Worm (Caenorhabditis elegans): ENCODE results near the gene tbc-6.

Gene tbc-6

DNA sequence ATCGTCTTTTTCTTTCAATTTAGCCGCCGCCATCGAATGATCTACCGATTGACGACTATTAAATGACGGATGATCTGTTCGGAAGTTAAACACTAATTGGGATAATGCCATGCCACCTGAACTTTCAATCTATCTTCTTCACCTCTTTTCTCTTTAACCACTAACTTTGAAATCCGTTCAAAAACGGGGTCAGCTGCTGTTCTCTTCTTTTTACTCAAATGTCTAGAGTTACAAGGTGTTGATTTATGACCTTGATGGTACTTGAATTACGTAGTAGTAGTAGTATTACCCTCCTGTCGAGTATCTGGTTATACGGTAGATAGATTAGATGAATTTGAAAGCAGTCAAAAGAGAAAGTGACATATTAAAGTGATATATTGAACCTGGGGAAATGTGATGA, 26.8 kb upstream of the tbc-6 start:
- no peak for TF ChIP-seq tab-1 (GFP tag; IDR thresholded peaks at IDR 0.05)
- TF ChIP-seq cog-1 (tag; optimal IDR thresholded peaks at IDR 0.05), result no peak
- no peak for TF ChIP-seq flt-1 (GFP tag; IDR thresholded peaks at IDR 0.05)
- TF ChIP-seq ztf-29 (GFP tag; IDR thresholded peaks at IDR 0.05), result no peak
- no peak for TF ChIP-seq T22C8.4 (GFP tag; IDR thresholded peaks at IDR 0.05)
- no peak for TF ChIP-seq ztf-23 (GFP tag; IDR thresholded peaks at IDR 0.05)
- TF ChIP-seq klf-2 (GFP tag; conservative IDR thresholded peaks at IDR 0.05), result no peak
- TF ChIP-seq med-1 (GFP tag; optimal IDR thresholded peaks at IDR 0.05; ENCODE audit: insufficient read depth), result no peak
- no peak for TF ChIP-seq ref-1 (GFP tag; conservative IDR thresholded peaks at IDR 0.05)

DNA sequence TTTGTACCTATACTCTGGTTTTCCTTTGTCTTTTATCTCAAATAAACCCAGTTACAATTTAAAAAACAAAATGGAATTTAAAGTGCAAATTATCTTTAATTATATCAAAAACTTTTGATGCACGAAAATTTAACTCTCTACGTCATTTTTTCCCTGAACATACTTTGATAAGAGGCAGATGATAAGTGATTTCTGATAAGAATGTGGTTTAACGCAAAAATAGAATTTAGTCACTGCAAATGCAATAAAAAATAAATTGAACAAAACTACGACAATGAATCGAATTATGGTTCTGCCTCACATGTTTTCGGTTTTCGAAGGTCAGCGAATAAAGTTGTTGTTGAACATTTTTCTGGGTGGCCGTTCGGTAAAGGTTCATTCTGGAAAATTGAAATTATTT, 26.1 kb upstream of the tbc-6 start:
- TF ChIP-seq flt-1 (GFP tag; IDR thresholded peaks at IDR 0.05) (no peak), cog-1 (tag; optimal IDR thresholded peaks at IDR 0.05) (no peak), med-1 (GFP tag; optimal IDR thresholded peaks at IDR 0.05; ENCODE audit: insufficient read depth) (no peak), ztf-23 (GFP tag; IDR thresholded peaks at IDR 0.05) (no peak), ztf-29 (GFP tag; IDR thresholded peaks at IDR 0.05) (no peak), klf-2 (GFP tag; conservative IDR thresholded peaks at IDR 0.05) (no peak), tab-1 (GFP tag; IDR thresholded peaks at IDR 0.05) (no peak), ref-1 (GFP tag; conservative IDR thresholded peaks at IDR 0.05) (no peak), T22C8.4 (GFP tag; IDR thresholded peaks at IDR 0.05) (no peak)

DNA sequence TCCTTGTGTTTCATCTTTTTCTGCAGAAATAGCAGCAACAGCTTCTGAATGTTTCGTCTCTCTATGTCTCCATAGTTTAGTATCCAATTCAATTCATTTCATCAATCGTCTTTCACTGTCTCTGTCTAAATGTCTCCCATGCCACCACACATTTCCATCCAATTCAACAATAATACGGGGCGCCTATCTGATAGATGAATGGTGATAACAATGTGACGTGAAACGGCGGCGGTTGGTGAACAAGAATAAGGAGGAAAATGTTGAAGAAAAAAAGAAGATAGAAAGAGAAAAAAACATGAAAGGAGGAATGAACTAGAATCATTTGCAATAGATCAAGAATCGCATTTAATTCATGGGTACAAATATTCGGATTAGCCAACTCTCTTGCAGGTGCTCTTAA, 25.6 kb upstream of the tbc-6 start:
- no peak for TF ChIP-seq ztf-29 (GFP tag; IDR thresholded peaks at IDR 0.05)
- TF ChIP-seq cog-1 (tag; optimal IDR thresholded peaks at IDR 0.05), result no peak
- TF ChIP-seq med-1 (GFP tag; optimal IDR thresholded peaks at IDR 0.05; ENCODE audit: insufficient read depth), result no peak
- no peak for TF ChIP-seq tab-1 (GFP tag; IDR thresholded peaks at IDR 0.05)
- no peak for TF ChIP-seq T22C8.4 (GFP tag; IDR thresholded peaks at IDR 0.05)
- TF ChIP-seq flt-1 (GFP tag; IDR thresholded peaks at IDR 0.05), result no peak
- no peak for TF ChIP-seq klf-2 (GFP tag; conservative IDR thresholded peaks at IDR 0.05)
- TF ChIP-seq ztf-23 (GFP tag; IDR thresholded peaks at IDR 0.05), result no peak
- no peak for TF ChIP-seq ref-1 (GFP tag; conservative IDR thresholded peaks at IDR 0.05)

DNA sequence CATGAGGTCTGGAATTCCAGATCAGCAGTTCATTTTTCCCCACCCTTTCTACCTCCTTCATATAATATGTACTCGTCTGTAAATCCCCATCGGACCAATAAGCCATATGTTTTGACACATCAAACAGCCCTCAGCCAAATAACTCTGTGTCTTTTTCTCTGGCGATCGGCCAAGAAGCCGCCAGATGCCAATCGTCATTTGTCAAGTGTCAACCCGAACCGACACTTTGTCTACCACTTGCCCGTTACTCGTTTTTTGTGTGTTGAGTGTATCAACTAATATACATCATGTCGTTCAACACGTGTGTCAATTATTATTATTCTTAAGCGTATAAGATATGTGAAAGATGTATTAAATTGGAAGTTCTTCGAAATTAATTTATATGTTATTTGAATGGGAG, 24.7 kb upstream of the tbc-6 start:
- TF ChIP-seq cog-1 (tag; optimal IDR thresholded peaks at IDR 0.05) (peak; percentile 42), ref-1 (GFP tag; conservative IDR thresholded peaks at IDR 0.05) (no peak)

DNA sequence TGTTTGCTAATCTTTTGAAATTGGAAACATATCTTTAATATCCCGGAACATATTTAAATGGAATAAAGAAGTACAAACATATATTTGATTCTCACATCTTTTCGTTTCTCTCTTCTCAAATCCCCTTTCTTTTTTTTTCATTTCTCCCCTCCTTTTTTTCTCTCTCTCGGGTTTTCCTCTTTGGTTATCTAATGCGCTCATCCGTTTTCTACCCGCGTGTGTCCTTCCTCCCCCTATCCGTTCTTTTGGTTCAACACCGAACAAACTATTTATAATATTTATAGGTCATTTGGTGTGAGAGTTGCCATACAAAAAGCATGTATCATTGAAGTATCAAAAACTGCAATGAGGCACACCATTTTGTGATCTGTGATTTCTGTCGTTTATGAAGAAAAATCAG, 24.0 kb upstream of the tbc-6 start:
- no peak for TF ChIP-seq flt-1 (GFP tag; IDR thresholded peaks at IDR 0.05)
- no peak for TF ChIP-seq tab-1 (GFP tag; IDR thresholded peaks at IDR 0.05)
- no peak for TF ChIP-seq ztf-23 (GFP tag; IDR thresholded peaks at IDR 0.05)
- TF ChIP-seq ref-1 (GFP tag; conservative IDR thresholded peaks at IDR 0.05), result no peak

DNA sequence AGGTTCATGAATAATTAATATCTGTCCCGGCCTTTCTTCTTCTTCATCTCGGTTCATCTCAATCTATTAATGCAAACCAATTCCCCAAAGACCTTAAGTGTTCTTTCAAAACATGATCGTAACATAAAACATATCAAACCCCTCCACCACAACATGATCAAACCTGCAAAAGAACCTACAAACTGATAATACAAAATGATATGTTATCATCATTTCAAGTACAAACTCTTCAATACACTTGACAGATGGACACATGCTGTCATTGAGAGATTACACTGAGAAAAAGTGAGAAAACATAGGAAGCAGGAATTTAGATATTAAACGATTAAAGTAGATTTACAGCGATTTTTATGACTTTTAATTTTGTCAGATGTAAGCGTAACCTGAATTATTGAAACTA, 23.4 kb upstream of the tbc-6 start:
- TF ChIP-seq med-1 (GFP tag; optimal IDR thresholded peaks at IDR 0.05; ENCODE audit: insufficient read depth) (no peak), flt-1 (GFP tag; IDR thresholded peaks at IDR 0.05) (no peak), ztf-23 (GFP tag; IDR thresholded peaks at IDR 0.05) (no peak), ref-1 (GFP tag; conservative IDR thresholded peaks at IDR 0.05) (no peak), T22C8.4 (GFP tag; IDR thresholded peaks at IDR 0.05) (no peak), klf-2 (GFP tag; conservative IDR thresholded peaks at IDR 0.05) (no peak), cog-1 (tag; optimal IDR thresholded peaks at IDR 0.05) (no peak), ztf-29 (GFP tag; IDR thresholded peaks at IDR 0.05) (no peak), tab-1 (GFP tag; IDR thresholded peaks at IDR 0.05) (no peak)

DNA sequence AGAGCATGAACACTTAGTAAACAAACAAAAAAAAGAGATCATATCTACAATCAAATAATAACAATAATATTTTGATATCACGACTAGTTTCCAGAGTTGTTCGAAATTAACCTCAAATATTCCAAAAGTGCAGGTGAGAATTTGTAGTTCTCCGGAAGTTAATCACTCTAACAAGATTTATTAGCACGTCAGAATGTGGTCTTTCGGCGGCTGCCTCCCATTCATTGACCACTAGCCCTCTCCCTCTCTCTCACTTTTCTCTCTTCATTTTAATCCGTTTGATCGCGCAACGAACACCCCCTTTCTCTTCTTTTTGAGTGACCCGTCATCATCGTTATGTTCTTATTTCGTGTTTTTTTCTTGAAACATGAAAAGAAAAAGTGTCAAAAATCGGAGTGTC, 22.2 kb upstream of the tbc-6 start:
- TF ChIP-seq cog-1 (tag; optimal IDR thresholded peaks at IDR 0.05) (peak; percentile 77), ztf-29 (GFP tag; IDR thresholded peaks at IDR 0.05) (0 out of 2 replicates have a peak, but pooled peaks have one; percentile 44), klf-2 (GFP tag; conservative IDR thresholded peaks at IDR 0.05) (no peak), flt-1 (GFP tag; IDR thresholded peaks at IDR 0.05) (no peak)

DNA sequence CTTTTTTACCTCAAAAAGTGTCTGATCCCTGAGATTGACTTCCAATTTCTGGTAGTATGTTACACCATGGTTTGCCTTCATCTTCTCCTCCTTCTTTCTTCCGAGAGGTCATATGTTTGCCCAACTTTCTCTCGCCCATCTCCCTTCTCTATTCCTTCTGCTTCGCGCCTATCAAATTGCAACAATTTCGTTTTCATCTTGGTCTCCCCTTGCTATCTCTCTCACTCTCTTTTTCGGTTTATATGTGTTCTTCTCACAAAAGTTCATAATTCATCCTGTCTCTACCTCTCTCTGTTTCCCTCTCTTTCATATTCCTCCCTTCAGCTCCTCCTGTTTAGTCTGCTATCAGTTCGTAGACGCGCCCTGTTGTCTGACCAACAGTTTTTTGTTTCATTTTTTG, 21.2 kb upstream of the tbc-6 start:
- TF ChIP-seq klf-2 (GFP tag; conservative IDR thresholded peaks at IDR 0.05) (no peak), flt-1 (GFP tag; IDR thresholded peaks at IDR 0.05) (no peak), T22C8.4 (GFP tag; IDR thresholded peaks at IDR 0.05) (no peak), tab-1 (GFP tag; IDR thresholded peaks at IDR 0.05) (no peak), med-1 (GFP tag; optimal IDR thresholded peaks at IDR 0.05; ENCODE audit: insufficient read depth) (no peak), ztf-29 (GFP tag; IDR thresholded peaks at IDR 0.05) (no peak)

DNA sequence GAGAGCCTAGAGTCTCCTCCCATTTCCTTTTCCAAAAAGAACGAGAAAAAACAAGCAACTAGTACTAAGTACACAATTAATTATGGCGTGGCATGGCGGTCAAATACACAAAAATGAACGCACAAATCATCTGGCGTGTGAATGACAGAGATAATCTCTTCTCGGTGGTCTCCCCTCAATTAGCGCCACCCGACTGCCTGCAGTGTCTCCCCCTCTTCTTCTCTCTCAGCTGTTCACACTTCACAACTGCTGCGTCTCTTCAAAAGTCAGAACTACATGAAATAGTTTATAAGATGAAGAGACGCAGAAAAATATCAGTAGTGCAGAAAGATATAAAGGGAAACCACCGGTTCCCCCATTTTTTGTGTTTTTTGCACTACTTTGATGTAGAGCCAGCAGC, 20.5 kb upstream of the tbc-6 start:
- TF ChIP-seq flt-1 (GFP tag; IDR thresholded peaks at IDR 0.05) (0 out of 2 replicates have a peak, but pooled peaks have one; percentile 10), T22C8.4 (GFP tag; IDR thresholded peaks at IDR 0.05) (no peak), med-1 (GFP tag; optimal IDR thresholded peaks at IDR 0.05; ENCODE audit: insufficient read depth) (no peak)

DNA sequence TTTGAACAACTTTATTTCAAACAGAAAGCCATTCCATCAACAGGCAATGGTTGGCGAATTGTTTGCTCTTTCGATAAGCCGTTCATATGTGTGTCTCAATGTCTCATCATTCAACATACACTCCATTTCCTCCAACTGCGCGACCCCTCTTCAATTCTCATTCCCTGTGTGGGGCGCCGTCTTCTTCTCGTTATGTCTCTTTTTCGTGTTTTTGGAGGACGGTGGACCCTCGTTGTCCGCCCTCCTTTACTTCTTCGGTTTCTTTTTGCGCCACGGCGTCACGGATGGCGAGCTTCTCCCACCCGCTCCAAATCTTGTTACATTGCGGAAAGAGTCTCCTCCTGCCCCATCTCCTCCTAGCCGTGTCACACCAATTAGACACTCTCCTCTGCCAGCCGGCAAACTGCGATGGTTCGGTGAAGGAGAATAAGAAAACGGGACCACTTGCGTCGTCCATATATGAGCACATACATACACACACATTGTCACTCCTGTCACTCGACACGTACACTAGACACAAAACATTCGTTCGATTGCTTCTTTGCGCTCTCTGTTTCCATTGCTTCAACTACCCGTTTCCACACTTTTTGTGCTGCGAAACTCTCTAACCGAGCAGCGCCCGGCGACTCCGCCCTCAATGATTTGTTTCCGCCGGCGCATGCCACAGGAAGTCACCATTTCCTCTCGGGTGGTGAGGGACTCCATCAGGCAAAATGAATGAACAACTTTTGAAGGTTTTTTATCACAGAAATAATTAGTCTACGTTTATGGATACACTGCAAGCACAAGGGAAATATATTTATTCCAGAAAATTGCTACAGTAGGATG, 19.6 kb upstream of the tbc-6 start:
- TF ChIP-seq ref-1 (GFP tag; conservative IDR thresholded peaks at IDR 0.05) (no peak), flt-1 (GFP tag; IDR thresholded peaks at IDR 0.05) (no peak), ztf-23 (GFP tag; IDR thresholded peaks at IDR 0.05) (no peak), med-1 (GFP tag; optimal IDR thresholded peaks at IDR 0.05; ENCODE audit: insufficient read depth) (no peak), cog-1 (tag; optimal IDR thresholded peaks at IDR 0.05) (no peak), T22C8.4 (GFP tag; IDR thresholded peaks at IDR 0.05) (no peak), klf-2 (GFP tag; conservative IDR thresholded peaks at IDR 0.05) (no peak), ztf-29 (GFP tag; IDR thresholded peaks at IDR 0.05) (no peak)

All from whole organism, midembryonic.